Fruit fly (Drosophila melanogaster) whole organism, prepupa: ENCODE results near the gene CG43098.

ENCODE experiments used
- CG10669 ChIP-seq: fragments of 200-800 bp; sonication (Bioruptor generic); optimal IDR thresholded peaks from 3 replicates; lab custom pipeline; 2018; ENCODE audit warnings: missing biosample characterization, mild to moderate bottlenecking, missing genetic modification characterization, moderate library complexity
- CG11294 ChIP-seq: fragments of 200-800 bp; sonication (Bioruptor generic); IDR thresholded peaks from 2 replicates; pipeline ENCODE4 v1.3.6; 2022; ENCODE audit warnings: missing biosample characterization, missing genetic modification characterization
- CG11762 ChIP-seq: fragments of 200-800 bp; sonication (Bioruptor generic); optimal IDR thresholded peaks from 3 replicates; lab custom pipeline; 2016; ENCODE audit warnings: missing biosample characterization, missing genetic modification characterization; ENCODE audit not compliant: insufficient read depth
- CG11902 ChIP-seq: fragments of 200-800 bp; sonication (Bioruptor generic); optimal IDR thresholded peaks from 3 replicates; lab custom pipeline; 2016; ENCODE audit warnings: missing biosample characterization, missing genetic modification characterization
- CG15336 ChIP-seq: fragments of 200-800 bp; sonication (Bioruptor generic); IDR thresholded peaks from 2 replicates; pipeline ENCODE4 v1.3.6; 2022; ENCODE audit warnings: missing biosample characterization, missing genetic modification characterization
- CG1621 ChIP-seq: fragments of 200-800 bp; sonication (Bioruptor generic); optimal IDR thresholded peaks from 3 replicates; lab custom pipeline; 2018; ENCODE audit warnings: missing biosample characterization, mild to moderate bottlenecking, missing genetic modification characterization
- CG16779 ChIP-seq: fragments of 200-800 bp; sonication (Bioruptor generic); optimal IDR thresholded peaks from 3 replicates; lab custom pipeline; 2017; ENCODE audit warnings: missing biosample characterization, mild to moderate bottlenecking, missing genetic modification characterization
- CG3032 ChIP-seq: fragments of 200-800 bp; optimal IDR thresholded peaks from 2 replicates; lab custom pipeline; 2019; ENCODE audit warnings: missing biosample characterization, mild to moderate bottlenecking, missing genetic modification characterization, moderate library complexity
- CG31627 ChIP-seq: fragments of 200-800 bp; sonication (Bioruptor generic); optimal IDR thresholded peaks from 3 replicates; lab custom pipeline; 2016; ENCODE audit warnings: missing biosample characterization, missing genetic modification characterization
- CG32006 ChIP-seq: fragments of 200-800 bp; sonication (Bioruptor generic); optimal IDR thresholded peaks from 3 replicates; lab custom pipeline; 2017; ENCODE audit warnings: missing biosample characterization, mild to moderate bottlenecking, missing genetic modification characterization
- CG3919 ChIP-seq: fragments of 200-800 bp; sonication (Bioruptor generic); optimal IDR thresholded peaks from 3 replicates; lab custom pipeline; 2016; ENCODE audit warnings: missing biosample characterization, missing genetic modification characterization
- CG4318 ChIP-seq: fragments of 200-800 bp; sonication (Bioruptor generic); optimal IDR thresholded peaks from 3 replicates; lab custom pipeline; 2017; ENCODE audit warnings: missing biosample characterization, mild to moderate bottlenecking, missing genetic modification characterization
- CG6163 ChIP-seq: fragments of 200-800 bp; sonication (Bioruptor generic); IDR thresholded peaks from 3 replicates; pipeline ENCODE4 v1.3.6; 2022; ENCODE audit warnings: missing biosample characterization, missing genetic modification characterization
- CG6276 ChIP-seq: fragments of 200-800 bp; sonication (Bioruptor generic); optimal IDR thresholded peaks from 2 replicates; lab custom pipeline; 2017; ENCODE audit warnings: missing biosample characterization, mild to moderate bottlenecking, missing genetic modification characterization
- CG6792 ChIP-seq: fragments of 200-800 bp; sonication (Bioruptor generic); optimal IDR thresholded peaks from 3 replicates; lab custom pipeline; 2016; ENCODE audit warnings: missing biosample characterization, missing genetic modification characterization
- CG8632 ChIP-seq: fragments of 200-800 bp; sonication (Bioruptor generic); optimal IDR thresholded peaks from 3 replicates; lab custom pipeline; 2016; ENCODE audit warnings: missing biosample characterization, missing genetic modification characterization
- CG9139 ChIP-seq: fragments of 200-800 bp; sonication (Bioruptor generic); optimal IDR thresholded peaks from 3 replicates; lab custom pipeline; 2017; ENCODE audit warnings: missing biosample characterization, mild to moderate bottlenecking, missing genetic modification characterization
- Eip75B ChIP-seq: fragments of 200-800 bp; sonication (Bioruptor generic); optimal IDR thresholded peaks from 3 replicates; lab custom pipeline; 2016; ENCODE audit warnings: missing biosample characterization, missing genetic modification characterization
- Eip78C ChIP-seq: fragments of 200-800 bp; sonication (Bioruptor generic); peaks from one replicate; lab custom pipeline; 2016; ENCODE audit warnings: missing biosample characterization, missing genetic modification characterization
- Eip93F ChIP-seq: fragments of 200-800 bp; sonication (Bioruptor generic); optimal IDR thresholded peaks from 2 replicates; lab custom pipeline; 2016; ENCODE audit warnings: missing biosample characterization, mild to moderate bottlenecking, missing genetic modification characterization
- Ets21C ChIP-seq: fragments of 200-800 bp; sonication (Bioruptor generic); optimal IDR thresholded peaks from 3 replicates; lab custom pipeline; 2016; ENCODE audit warnings: missing biosample characterization, missing genetic modification characterization
- Ets96B ChIP-seq: fragments of 200-800 bp; optimal IDR thresholded peaks from 2 replicates; lab custom pipeline; 2019; ENCODE audit warnings: missing biosample characterization, mild to moderate bottlenecking, missing genetic modification characterization, moderate library complexity
- Gug ChIP-seq: fragments of 200-800 bp; sonication (Bioruptor generic); IDR thresholded peaks from 2 replicates; pipeline ENCODE4 v1.3.6; 2022; ENCODE audit warnings: missing biosample characterization, missing genetic modification characterization
- Hr38 ChIP-seq: sonication (Bioruptor generic); optimal IDR thresholded peaks from 2 replicates; lab custom pipeline; 2016; ENCODE audit warnings: missing biosample characterization, missing genetic modification characterization
- Hr39 ChIP-seq: fragments of 200-800 bp; sonication (Bioruptor generic); optimal IDR thresholded peaks from 2 replicates; lab custom pipeline; 2016; ENCODE audit warnings: missing biosample characterization, missing genetic modification characterization
- Hr4 ChIP-seq: fragments of 200-800 bp; sonication (Bioruptor generic); optimal IDR thresholded peaks from 3 replicates; lab custom pipeline; 2016; ENCODE audit warnings: missing biosample characterization, missing genetic modification characterization
- Lpt ChIP-seq: fragments of 200-800 bp; sonication (Bioruptor generic); optimal IDR thresholded peaks from 3 replicates; lab custom pipeline; 2016; ENCODE audit warnings: missing biosample characterization, missing genetic modification characterization
- Met ChIP-seq: fragments of 200-800 bp; sonication (Bioruptor generic); optimal IDR thresholded peaks from 3 replicates; lab custom pipeline; 2016; ENCODE audit warnings: missing biosample characterization, missing genetic modification characterization
- Smox ChIP-seq: fragments of 200-800 bp; sonication (Bioruptor generic); optimal IDR thresholded peaks from 3 replicates; lab custom pipeline; 2016; ENCODE audit warnings: missing biosample characterization, missing genetic modification characterization
- Sox102F ChIP-seq: fragments of 200-800 bp; sonication (Bioruptor generic); optimal IDR thresholded peaks from 2 replicates; lab custom pipeline; 2016; ENCODE audit warnings: missing biosample characterization, mild to moderate bottlenecking, missing genetic modification characterization
- Sox14 ChIP-seq: fragments of 200-800 bp; sonication (Bioruptor generic); optimal IDR thresholded peaks from 3 replicates; lab custom pipeline; 2016; ENCODE audit warnings: missing biosample characterization, missing genetic modification characterization
- Sox15 ChIP-seq: fragments of 200-800 bp; sonication (Bioruptor generic); optimal IDR thresholded peaks from 3 replicates; lab custom pipeline; 2016; ENCODE audit warnings: missing biosample characterization, missing genetic modification characterization
- acj6 ChIP-seq: fragments of 200-800 bp; sonication (Bioruptor generic); optimal IDR thresholded peaks from 3 replicates; lab custom pipeline; 2016; ENCODE audit warnings: missing biosample characterization, missing genetic modification characterization
- cyc ChIP-seq: fragments of 200-800 bp; sonication (Bioruptor generic); optimal IDR thresholded peaks from 3 replicates; lab custom pipeline; 2016; ENCODE audit warnings: missing biosample characterization, missing genetic modification characterization
- dsx ChIP-seq: fragments of 200-800 bp; optimal IDR thresholded peaks from 3 replicates; lab custom pipeline; 2019; ENCODE audit warnings: missing biosample characterization, mild to moderate bottlenecking, missing genetic modification characterization, moderate library complexity; ENCODE audit not compliant: poor library complexity, severe bottlenecking
- eg ChIP-seq: fragments of 200-800 bp; sonication (Bioruptor generic); IDR thresholded peaks from 3 replicates; pipeline ENCODE4 v1.3.6; 2022; ENCODE audit warnings: missing biosample characterization, missing genetic modification characterization
- esn ChIP-seq: fragments of 200-800 bp; sonication (Bioruptor generic); optimal IDR thresholded peaks from 2 replicates; lab custom pipeline; 2016; ENCODE audit warnings: missing biosample characterization, mild to moderate bottlenecking, missing genetic modification characterization, moderate library complexity
- fd59A ChIP-seq: fragments of 200-800 bp; sonication (Bioruptor generic); optimal IDR thresholded peaks from 2 replicates; lab custom pipeline; 2017; ENCODE audit warnings: missing biosample characterization, mild to moderate bottlenecking, missing genetic modification characterization, missing genetic modification reagents
- fd85E ChIP-seq: fragments of 200-800 bp; sonication (Bioruptor generic); optimal IDR thresholded peaks from 3 replicates; lab custom pipeline; 2016; ENCODE audit warnings: missing biosample characterization, missing genetic modification characterization
- fkh ChIP-seq: fragments of 200-800 bp; sonication (Bioruptor generic); optimal IDR thresholded peaks from 3 replicates; lab custom pipeline; 2017; ENCODE audit warnings: missing biosample characterization, mild to moderate bottlenecking, missing genetic modification characterization, moderate library complexity
- lz ChIP-seq: fragments of 200-800 bp; sonication (Bioruptor generic); optimal IDR thresholded peaks from 3 replicates; lab custom pipeline; 2016; ENCODE audit warnings: missing biosample characterization, missing genetic modification characterization
- net ChIP-seq: fragments of 200-800 bp; sonication (Bioruptor generic); optimal IDR thresholded peaks from 3 replicates; lab custom pipeline; 2016; ENCODE audit warnings: missing biosample characterization, missing genetic modification characterization
- spab ChIP-seq: fragments of 200-800 bp; sonication (Bioruptor generic); optimal IDR thresholded peaks from 2 replicates; lab custom pipeline; 2017; ENCODE audit warnings: missing biosample characterization, mild to moderate bottlenecking, missing genetic modification characterization, missing genetic modification reagents
- ss ChIP-seq, 2 experiments: fragments of 200-800 bp; sonication (Bioruptor generic); optimal IDR thresholded peaks; 2 replicates in 1 of 2; 3 replicates in 1 of 2; lab custom pipeline; 2017 to 2018; ENCODE audit warnings: mild to moderate bottlenecking in 2 of 2, missing biosample characterization in 2 of 2, missing genetic modification characterization in 2 of 2, moderate library complexity in 1 of 2
- svp ChIP-seq: fragments of 200-800 bp; sonication (Bioruptor generic); peaks from one replicate; lab custom pipeline; 2016; ENCODE audit warnings: missing biosample characterization, missing genetic modification characterization
- topi ChIP-seq: fragments of 200-800 bp; sonication (Bioruptor generic); optimal IDR thresholded peaks from 3 replicates; lab custom pipeline; 2016; ENCODE audit warnings: missing biosample characterization, missing genetic modification characterization
- vri ChIP-seq: fragments of 200-800 bp; sonication (Bioruptor generic); optimal IDR thresholded peaks from 3 replicates; lab custom pipeline; 2016; ENCODE audit warnings: missing biosample characterization, mild to moderate bottlenecking, missing genetic modification characterization

The CG43098 gene

DNA sequence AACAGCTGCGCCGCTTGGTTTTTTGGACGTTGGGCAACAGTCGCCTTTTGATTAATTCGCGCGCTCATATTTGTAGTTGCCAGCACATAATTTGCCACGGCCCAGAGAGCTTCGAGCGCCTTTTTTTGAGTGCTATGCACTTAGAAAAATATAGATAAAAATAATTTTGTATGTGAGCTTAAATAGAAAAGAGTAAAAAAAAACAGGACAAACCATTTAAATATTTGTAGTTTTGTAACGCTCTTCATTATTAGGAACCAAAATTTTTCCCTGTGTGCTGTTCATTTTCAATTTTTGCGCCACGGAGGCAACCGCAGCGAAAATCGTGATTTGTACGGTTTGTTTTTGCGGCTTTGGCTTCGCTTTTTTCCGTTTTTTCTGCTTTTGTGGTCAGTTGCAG lies 9.3 kb upstream of the CG43098 start (continued):
- TF ChIP-seq Ets96B (tag; lab: Kevin White, UChicago): no peak
- TF ChIP-seq vri (GFP tag; lab: Kevin White, UChicago): no peak
- no peak for TF ChIP-seq dsx (GFP tag; lab: Kevin White, UChicago)
- peak; percentile 51 for TF ChIP-seq topi (GFP tag; lab: Kevin White, UChicago)
- peak; percentile 45 for TF ChIP-seq cyc (GFP tag; lab: Kevin White, UChicago)
- TF ChIP-seq Hr38 (GFP tag; lab: Kevin White, UChicago): no peak
- TF ChIP-seq CG3919 (GFP tag; lab: Kevin White, UChicago): peak; percentile 13

DNA sequence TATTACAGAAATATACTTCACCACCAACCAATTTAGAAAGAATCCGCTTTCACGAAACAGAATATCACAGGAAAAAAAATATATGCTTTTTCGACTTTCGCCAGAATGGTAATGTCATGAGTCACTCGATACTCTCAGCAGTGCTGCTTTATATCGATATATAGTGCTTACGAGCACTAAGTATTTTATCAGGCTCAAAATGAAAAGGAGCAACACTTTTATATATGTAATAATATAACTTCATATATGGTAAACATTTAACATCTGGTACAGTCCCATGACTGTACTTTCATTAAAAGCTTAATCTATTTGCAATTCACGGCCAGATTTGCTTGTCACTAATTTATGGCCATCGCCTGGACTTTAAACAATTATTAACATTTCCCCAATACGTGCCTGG lies 4.2 kb upstream of the CG43098 start, which contains the start of gene CG10862:
CG10862 (minus strand) TSS at position 101 of the 400 bp plus-strand sequence.
- no peak for TF ChIP-seq lz (GFP tag; lab: Kevin White, UChicago)

DNA sequence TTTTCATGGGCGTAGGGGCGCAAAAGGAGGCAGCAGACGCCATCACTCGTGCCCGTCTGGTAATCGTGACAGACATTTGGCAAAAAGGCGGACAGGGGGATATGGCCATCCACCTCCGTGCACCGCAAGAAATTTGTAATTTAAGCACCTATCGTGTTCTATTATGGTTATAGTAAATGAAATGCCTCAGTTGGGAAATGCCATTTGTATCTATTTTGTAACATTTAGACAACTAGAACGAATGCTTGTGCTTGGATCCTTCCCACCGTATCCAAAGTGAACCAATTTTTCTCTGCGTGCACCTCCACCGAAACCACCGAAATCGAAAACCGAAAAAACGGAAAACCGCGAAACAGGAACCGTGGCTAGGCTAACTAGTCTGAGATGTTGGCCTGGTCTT lies 2.0 kb upstream of the CG43098 start:
- TF ChIP-seq CG9139: no peak
- TF ChIP-seq CG3032: peak; percentile 16
- TF ChIP-seq CG15336 (GFP tag; lab: Robert Waterston, UW): peak; percentile 89
- TF ChIP-seq Lpt: peak; percentile 73
- no peak for TF ChIP-seq esn (GFP tag; lab: Kevin White, UChicago)
- TF ChIP-seq spab (GFP tag; lab: Kevin White, UChicago): peak; percentile 0
- peak; percentile 8 for TF ChIP-seq fd59A (GFP tag; lab: Kevin White, UChicago)
- no peak for TF ChIP-seq fd85E (GFP tag; lab: Kevin White, UChicago)
- no peak for TF ChIP-seq Met (GFP tag; lab: Kevin White, UChicago)
- TF ChIP-seq dsx (GFP tag; lab: Kevin White, UChicago): no peak
- peak; percentile 2 for TF ChIP-seq Hr39
- no peak for TF ChIP-seq acj6
- TF ChIP-seq CG11762 (GFP tag; lab: Kevin White, UChicago): peak; percentile 4
- TF ChIP-seq topi (GFP tag; lab: Kevin White, UChicago): no peak
- peak; percentile 90 for TF ChIP-seq Hr4 (GFP tag; lab: Kevin White, UChicago)
- no peak for TF ChIP-seq Eip93F (GFP tag; lab: Kevin White, UChicago)
- TF ChIP-seq eg (GFP tag; lab: Robert Waterston, UW): peak; percentile 88
- no peak for TF ChIP-seq vri (GFP tag; lab: Kevin White, UChicago)
- no peak for TF ChIP-seq CG6792
- TF ChIP-seq svp (GFP tag; lab: Kevin White, UChicago): no peak
- no peak for TF ChIP-seq fkh
- no peak for TF ChIP-seq Eip75B
- peak; percentile 85 for TF ChIP-seq CG32006
- TF ChIP-seq ss (GFP tag; optimal IDR thresholded peaks at IDR 0.05; lab: Kevin White, UChicago): peak in 1 of 2 experiments; percentile 6
- TF ChIP-seq CG31627 (GFP tag; lab: Kevin White, UChicago): no peak
- TF ChIP-seq Gug (GFP tag; lab: Robert Waterston, UW): peak; percentile 50
- TF ChIP-seq CG6276: peak; percentile 76
- TF ChIP-seq Smox (GFP tag; lab: Kevin White, UChicago): no peak
- TF ChIP-seq Sox102F (GFP tag; lab: Kevin White, UChicago): no peak
- TF ChIP-seq Eip78C (GFP tag; lab: Kevin White, UChicago): peak; percentile 83
- TF ChIP-seq Sox15 (GFP tag; lab: Kevin White, UChicago): no peak
- TF ChIP-seq CG10669 (GFP tag; lab: Kevin White, UChicago): no peak
- TF ChIP-seq Sox14 (GFP tag; lab: Kevin White, UChicago): peak; percentile 20
- peak; percentile 21 for TF ChIP-seq Ets96B (tag; lab: Kevin White, UChicago)
- no peak for TF ChIP-seq CG11902 (GFP tag; lab: Kevin White, UChicago)
- TF ChIP-seq CG1621 (tag; lab: Kevin White, UChicago): peak; percentile 22
- no peak for TF ChIP-seq CG16779 (tag; lab: Kevin White, UChicago)
- no peak for TF ChIP-seq lz (GFP tag; lab: Kevin White, UChicago)
- no peak for TF ChIP-seq Ets21C (GFP tag; lab: Kevin White, UChicago)
- peak; percentile 53 for TF ChIP-seq CG3919 (GFP tag; lab: Kevin White, UChicago)
- no peak for TF ChIP-seq Hr38 (GFP tag; lab: Kevin White, UChicago)
- TF ChIP-seq net: peak; percentile 46
- TF ChIP-seq CG11294 (GFP tag; lab: Robert Waterston, UW): no peak
- TF ChIP-seq CG8632 (GFP tag; lab: Kevin White, UChicago): no peak
- TF ChIP-seq CG4318: peak; percentile 73
- TF ChIP-seq CG6163 (GFP tag; lab: Robert Waterston, UW): peak; percentile 75
